Fruit fly (Drosophila melanogaster): ENCODE results near the gene CG1638.

CG1638 gene

dm6 chr3R:31590281-31590680 lies at the start of gene CG1638:
CG1638 (plus strand) TSS chr3R:31590581.
- peak; percentile 78 for TF ChIP-seq kay (GFP tag; ENCODE audit: borderline replicate concordance)
- no peak for TF ChIP-seq cnc (optimal IDR thresholded peaks at IDR 0.05)

- no peak for TF ChIP-seq CG7045 (GFP tag; optimal IDR thresholded peaks at IDR 0.05)
- no peak for TF ChIP-seq Crg-1 (GFP tag; optimal IDR thresholded peaks at IDR 0.05)
- TF ChIP-seq toe (GFP tag; optimal IDR thresholded peaks at IDR 0.05): no peak
- TF ChIP-seq pad (GFP tag; optimal IDR thresholded peaks at IDR 0.05): no peak
- TF ChIP-seq ovo (GFP tag; optimal IDR thresholded peaks at IDR 0.05): no peak
- no peak for TF ChIP-seq kay (GFP tag; ENCODE audit: borderline replicate concordance)
- no peak for TF ChIP-seq CG11617 (GFP tag; optimal IDR thresholded peaks at IDR 0.05)
- TF ChIP-seq CG5204 (GFP tag; optimal IDR thresholded peaks at IDR 0.05): no peak
- TF ChIP-seq CG12768 (GFP tag; optimal IDR thresholded peaks at IDR 0.05): no peak
- no peak for TF ChIP-seq CG14711 (tag; optimal IDR thresholded peaks at IDR 0.05)
- TF ChIP-seq cnc (optimal IDR thresholded peaks at IDR 0.05): no peak
- no peak for TF ChIP-seq tj (GFP tag; optimal IDR thresholded peaks at IDR 0.05)
- no peak for TF ChIP-seq CG33017 (tag; optimal IDR thresholded peaks at IDR 0.05)
- no peak for TF ChIP-seq CG7101 (tag; optimal IDR thresholded peaks at IDR 0.05)
- TF ChIP-seq Hr96 (GFP tag; optimal IDR thresholded peaks at IDR 0.05): no peak
- TF ChIP-seq cic (GFP tag; optimal IDR thresholded peaks at IDR 0.05): no peak
- no peak for TF ChIP-seq Mnt (GFP tag; optimal IDR thresholded peaks at IDR 0.05)
- TF ChIP-seq CG1620 (GFP tag; optimal IDR thresholded peaks at IDR 0.05): no peak
- TF ChIP-seq Clk (GFP tag; optimal IDR thresholded peaks at IDR 0.05): no peak
- TF ChIP-seq bab1 (GFP tag; optimal IDR thresholded peaks at IDR 0.05): no peak
These were observed 48.5 kb upstream of the CG1638 start for dm6 chr3R:31541915-31542314.

- no peak for TF ChIP-seq CG7045 (GFP tag; optimal IDR thresholded peaks at IDR 0.05)
These were observed 47.7 kb upstream of the CG1638 start, which contains the start of gene nyo for dm6 chr3R:31542721-31543120. nyo (plus strand) TSS chr3R:31543032.

dm6 chr3R:31548766-31549510 lies 41.4 kb upstream of the CG1638 start:
- TF ChIP-seq CG1620 (GFP tag; optimal IDR thresholded peaks at IDR 0.05) (no peak), Hr96 (GFP tag; optimal IDR thresholded peaks at IDR 0.05) (no peak), tj (GFP tag; optimal IDR thresholded peaks at IDR 0.05) (no peak), Mnt (GFP tag; optimal IDR thresholded peaks at IDR 0.05) (no peak), CG7045 (GFP tag; optimal IDR thresholded peaks at IDR 0.05) (no peak), cic (GFP tag; optimal IDR thresholded peaks at IDR 0.05) (no peak), kay (GFP tag; ENCODE audit: borderline replicate concordance) (no peak), bab1 (GFP tag; optimal IDR thresholded peaks at IDR 0.05) (no peak), ovo (GFP tag; optimal IDR thresholded peaks at IDR 0.05) (no peak), cnc (optimal IDR thresholded peaks at IDR 0.05) (no peak), pad (GFP tag; optimal IDR thresholded peaks at IDR 0.05) (no peak), CG33017 (tag; optimal IDR thresholded peaks at IDR 0.05) (no peak)

dm6 chr3R:31550910-31551309 lies 39.5 kb upstream of the CG1638 start:
- no peak for TF ChIP-seq CG7045 (GFP tag; optimal IDR thresholded peaks at IDR 0.05)
- TF ChIP-seq pad (GFP tag; optimal IDR thresholded peaks at IDR 0.05): no peak
- TF ChIP-seq Mnt (GFP tag; optimal IDR thresholded peaks at IDR 0.05): no peak
- TF ChIP-seq Hr96 (GFP tag; optimal IDR thresholded peaks at IDR 0.05): no peak
- TF ChIP-seq CG11617 (GFP tag; optimal IDR thresholded peaks at IDR 0.05): no peak
- no peak for TF ChIP-seq tj (GFP tag; optimal IDR thresholded peaks at IDR 0.05)
- TF ChIP-seq cnc (optimal IDR thresholded peaks at IDR 0.05): no peak

dm6 chr3R:31558720-31559280 lies 31.6 kb upstream of the CG1638 start:
- TF ChIP-seq cic (GFP tag; optimal IDR thresholded peaks at IDR 0.05): no peak
- no peak for TF ChIP-seq CG7101 (tag; optimal IDR thresholded peaks at IDR 0.05)
- no peak for TF ChIP-seq CG1620 (GFP tag; optimal IDR thresholded peaks at IDR 0.05)
- TF ChIP-seq Hr96 (GFP tag; optimal IDR thresholded peaks at IDR 0.05): no peak
- TF ChIP-seq Crg-1 (GFP tag; optimal IDR thresholded peaks at IDR 0.05): no peak
- TF ChIP-seq ovo (GFP tag; optimal IDR thresholded peaks at IDR 0.05): no peak

dm6 chr3R:31559781-31560180 lies 30.6 kb upstream of the CG1638 start:
- TF ChIP-seq CG5204 (GFP tag; optimal IDR thresholded peaks at IDR 0.05) (no peak), CG7101 (tag; optimal IDR thresholded peaks at IDR 0.05) (no peak), cic (GFP tag; optimal IDR thresholded peaks at IDR 0.05) (no peak), CG11617 (GFP tag; optimal IDR thresholded peaks at IDR 0.05) (no peak), tj (GFP tag; optimal IDR thresholded peaks at IDR 0.05) (no peak)

- no peak for TF ChIP-seq bab1 (GFP tag; optimal IDR thresholded peaks at IDR 0.05)
- no peak for TF ChIP-seq tj (GFP tag; optimal IDR thresholded peaks at IDR 0.05)
- no peak for TF ChIP-seq CG5204 (GFP tag; optimal IDR thresholded peaks at IDR 0.05)
- TF ChIP-seq ovo (GFP tag; optimal IDR thresholded peaks at IDR 0.05): no peak
- no peak for TF ChIP-seq CG33017 (tag; optimal IDR thresholded peaks at IDR 0.05)
- no peak for TF ChIP-seq cnc (optimal IDR thresholded peaks at IDR 0.05)
- no peak for TF ChIP-seq CG7045 (GFP tag; optimal IDR thresholded peaks at IDR 0.05)
- no peak for TF ChIP-seq pad (GFP tag; optimal IDR thresholded peaks at IDR 0.05)
- TF ChIP-seq toe (GFP tag; optimal IDR thresholded peaks at IDR 0.05): no peak
- TF ChIP-seq Clk (GFP tag; optimal IDR thresholded peaks at IDR 0.05): no peak
- no peak for TF ChIP-seq kay (GFP tag; ENCODE audit: borderline replicate concordance)
- TF ChIP-seq Mnt (GFP tag; optimal IDR thresholded peaks at IDR 0.05): no peak
- TF ChIP-seq cic (GFP tag; optimal IDR thresholded peaks at IDR 0.05): no peak
- no peak for TF ChIP-seq CG12768 (GFP tag; optimal IDR thresholded peaks at IDR 0.05)
- no peak for TF ChIP-seq CG1620 (GFP tag; optimal IDR thresholded peaks at IDR 0.05)
- TF ChIP-seq CG7101 (tag; optimal IDR thresholded peaks at IDR 0.05): no peak
These were observed 26.2 kb upstream of the CG1638 start for dm6 chr3R:31564164-31564563.

Data from whole organism, adult.